Fruit fly (Drosophila melanogaster) whole organism, prepupa: ENCODE results near the gene GluRIID.
A peak's percentile ranks its signal among the peaks of the same experiment; 100 is the strongest.

Experiments used
- CG11902 ChIP-seq: fragments of 200-800 bp; sonication (Bioruptor generic); optimal IDR thresholded peaks from 3 replicates; lab custom pipeline; 2016; ENCODE audit warnings: missing biosample characterization, missing genetic modification characterization
- CG15336 ChIP-seq: fragments of 200-800 bp; sonication (Bioruptor generic); IDR thresholded peaks from 2 replicates; pipeline ENCODE4 v1.3.6; 2022; ENCODE audit warnings: missing biosample characterization, missing genetic modification characterization
- CG32006 ChIP-seq: fragments of 200-800 bp; sonication (Bioruptor generic); optimal IDR thresholded peaks from 3 replicates; lab custom pipeline; 2017; ENCODE audit warnings: missing biosample characterization, mild to moderate bottlenecking, missing genetic modification characterization
- CG3919 ChIP-seq: fragments of 200-800 bp; sonication (Bioruptor generic); optimal IDR thresholded peaks from 3 replicates; lab custom pipeline; 2016; ENCODE audit warnings: missing biosample characterization, missing genetic modification characterization
- CG6163 ChIP-seq: fragments of 200-800 bp; sonication (Bioruptor generic); IDR thresholded peaks from 3 replicates; pipeline ENCODE4 v1.3.6; 2022; ENCODE audit warnings: missing biosample characterization, missing genetic modification characterization
- CG6276 ChIP-seq: fragments of 200-800 bp; sonication (Bioruptor generic); optimal IDR thresholded peaks from 2 replicates; lab custom pipeline; 2017; ENCODE audit warnings: missing biosample characterization, mild to moderate bottlenecking, missing genetic modification characterization
- CG7368 ChIP-seq: fragments of 200-800 bp; sonication (Bioruptor generic); optimal IDR thresholded peaks from 3 replicates; lab custom pipeline; 2016; ENCODE audit warnings: missing biosample characterization, missing genetic modification characterization
- CG8119 ChIP-seq: fragments of 200-800 bp; sonication (Bioruptor generic); IDR thresholded peaks from 3 replicates; pipeline ENCODE4 v1.3.6; 2022; ENCODE audit warnings: missing biosample characterization, missing genetic modification characterization
- CG8319 ChIP-seq: fragments of 200-800 bp; sonication (Bioruptor generic); optimal IDR thresholded peaks from 3 replicates; lab custom pipeline; 2016; ENCODE audit warnings: missing biosample characterization, missing genetic modification characterization
- CG9139 ChIP-seq: fragments of 200-800 bp; sonication (Bioruptor generic); optimal IDR thresholded peaks from 3 replicates; lab custom pipeline; 2017; ENCODE audit warnings: missing biosample characterization, mild to moderate bottlenecking, missing genetic modification characterization
- Ets96B ChIP-seq: fragments of 200-800 bp; optimal IDR thresholded peaks from 2 replicates; lab custom pipeline; 2019; ENCODE audit warnings: missing biosample characterization, mild to moderate bottlenecking, missing genetic modification characterization, moderate library complexity
- Gug ChIP-seq: fragments of 200-800 bp; sonication (Bioruptor generic); IDR thresholded peaks from 2 replicates; pipeline ENCODE4 v1.3.6; 2022; ENCODE audit warnings: missing biosample characterization, missing genetic modification characterization
- Hr39 ChIP-seq: fragments of 200-800 bp; sonication (Bioruptor generic); optimal IDR thresholded peaks from 2 replicates; lab custom pipeline; 2016; ENCODE audit warnings: missing biosample characterization, missing genetic modification characterization
- Hr4 ChIP-seq: fragments of 200-800 bp; sonication (Bioruptor generic); optimal IDR thresholded peaks from 3 replicates; lab custom pipeline; 2016; ENCODE audit warnings: missing biosample characterization, missing genetic modification characterization
- Smox ChIP-seq: fragments of 200-800 bp; sonication (Bioruptor generic); optimal IDR thresholded peaks from 3 replicates; lab custom pipeline; 2016; ENCODE audit warnings: missing biosample characterization, missing genetic modification characterization
- Sox102F ChIP-seq: fragments of 200-800 bp; sonication (Bioruptor generic); optimal IDR thresholded peaks from 2 replicates; lab custom pipeline; 2016; ENCODE audit warnings: missing biosample characterization, mild to moderate bottlenecking, missing genetic modification characterization
- cyc ChIP-seq: fragments of 200-800 bp; sonication (Bioruptor generic); optimal IDR thresholded peaks from 3 replicates; lab custom pipeline; 2016; ENCODE audit warnings: missing biosample characterization, missing genetic modification characterization
- dac ChIP-seq: fragments of 200-800 bp; sonication (Bioruptor generic); optimal IDR thresholded peaks from 2 replicates; lab custom pipeline; 2017; ENCODE audit warnings: missing biosample characterization, mild to moderate bottlenecking, missing genetic modification characterization
- eg ChIP-seq: fragments of 200-800 bp; sonication (Bioruptor generic); IDR thresholded peaks from 3 replicates; pipeline ENCODE4 v1.3.6; 2022; ENCODE audit warnings: missing biosample characterization, missing genetic modification characterization
- esn ChIP-seq: fragments of 200-800 bp; sonication (Bioruptor generic); optimal IDR thresholded peaks from 2 replicates; lab custom pipeline; 2016; ENCODE audit warnings: missing biosample characterization, mild to moderate bottlenecking, missing genetic modification characterization, moderate library complexity
- fd59A ChIP-seq: fragments of 200-800 bp; sonication (Bioruptor generic); optimal IDR thresholded peaks from 2 replicates; lab custom pipeline; 2017; ENCODE audit warnings: missing biosample characterization, mild to moderate bottlenecking, missing genetic modification characterization, missing genetic modification reagents
- fd85E ChIP-seq: fragments of 200-800 bp; sonication (Bioruptor generic); optimal IDR thresholded peaks from 3 replicates; lab custom pipeline; 2016; ENCODE audit warnings: missing biosample characterization, missing genetic modification characterization
- lz ChIP-seq: fragments of 200-800 bp; sonication (Bioruptor generic); optimal IDR thresholded peaks from 3 replicates; lab custom pipeline; 2016; ENCODE audit warnings: missing biosample characterization, missing genetic modification characterization
- pdm3 ChIP-seq: fragments of 200-800 bp; sonication (Bioruptor generic); optimal IDR thresholded peaks from 3 replicates; lab custom pipeline; 2016; ENCODE audit warnings: missing biosample characterization, missing genetic modification characterization
- svp ChIP-seq: fragments of 200-800 bp; sonication (Bioruptor generic); peaks from one replicate; lab custom pipeline; 2016; ENCODE audit warnings: missing biosample characterization, missing genetic modification characterization
- topi ChIP-seq: fragments of 200-800 bp; sonication (Bioruptor generic); optimal IDR thresholded peaks from 3 replicates; lab custom pipeline; 2016; ENCODE audit warnings: missing biosample characterization, missing genetic modification characterization

Gene GluRIID

DNA sequence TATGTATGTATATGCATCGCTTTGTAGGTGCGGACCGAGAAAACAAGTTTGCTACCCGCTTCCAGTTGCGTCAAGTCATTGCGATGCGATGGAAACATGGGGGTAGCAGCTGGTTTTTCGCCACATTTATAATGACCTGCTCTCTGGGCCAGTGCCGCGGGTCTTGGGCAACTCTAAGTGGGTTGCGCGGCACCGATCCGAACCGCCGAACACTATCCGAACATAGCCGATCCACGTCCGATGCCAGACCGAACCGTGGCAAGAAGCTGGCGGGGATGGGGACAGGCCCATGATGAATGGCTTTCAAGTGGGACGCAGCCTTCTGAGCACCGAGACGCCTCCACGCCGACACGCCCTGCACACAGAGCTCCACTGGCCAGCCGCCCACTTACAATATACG lies 48.2 kb downstream of the GluRIID start (continued):
- TF ChIP-seq fd59A (GFP tag; lab: Kevin White, UChicago): no peak
- no peak for TF ChIP-seq CG32006 (GFP tag; lab: Kevin White, UChicago)
- no peak for TF ChIP-seq Hr39 (GFP tag; lab: Kevin White, UChicago)
- TF ChIP-seq CG11902 (GFP tag; lab: Kevin White, UChicago): no peak
- no peak for TF ChIP-seq Gug (GFP tag; lab: Robert Waterston, UW)
- TF ChIP-seq pdm3 (GFP tag; lab: Kevin White, UChicago): no peak
- TF ChIP-seq CG15336 (GFP tag; lab: Robert Waterston, UW): peak; percentile 45; the same call in 1 of the 2 replicates
- TF ChIP-seq CG8119 (GFP tag; lab: Robert Waterston, UW): peak; percentile 23; the same call in 1 of the 3 replicates
- TF ChIP-seq CG9139 (GFP tag; lab: Kevin White, UChicago): peak; percentile 6
- no peak for TF ChIP-seq lz (GFP tag; lab: Kevin White, UChicago)
- TF ChIP-seq CG6276 (GFP tag; lab: Kevin White, UChicago): peak; percentile 20
- TF ChIP-seq Sox102F: no peak
- TF ChIP-seq eg: no peak
- no peak for TF ChIP-seq topi
- no peak for TF ChIP-seq CG8319 (GFP tag; lab: Kevin White, UChicago)
- TF ChIP-seq Hr4 (GFP tag; lab: Kevin White, UChicago): no peak
- no peak for TF ChIP-seq Smox (GFP tag; lab: Kevin White, UChicago)
- no peak for TF ChIP-seq CG7368
- no peak for TF ChIP-seq fd85E (GFP tag; lab: Kevin White, UChicago)
- TF ChIP-seq CG6163 (GFP tag; lab: Robert Waterston, UW): peak; percentile 56; the same call in 1 of the 3 replicates
- TF ChIP-seq dac (GFP tag; lab: Kevin White, UChicago): no peak
- no peak for TF ChIP-seq Ets96B (tag; lab: Kevin White, UChicago)
- no peak for TF ChIP-seq cyc

- no peak for TF ChIP-seq esn (GFP tag; lab: Kevin White, UChicago)
These were observed 49.7 kb downstream of the GluRIID start for dm6 chr3R:20602599-20602998.

DNA sequence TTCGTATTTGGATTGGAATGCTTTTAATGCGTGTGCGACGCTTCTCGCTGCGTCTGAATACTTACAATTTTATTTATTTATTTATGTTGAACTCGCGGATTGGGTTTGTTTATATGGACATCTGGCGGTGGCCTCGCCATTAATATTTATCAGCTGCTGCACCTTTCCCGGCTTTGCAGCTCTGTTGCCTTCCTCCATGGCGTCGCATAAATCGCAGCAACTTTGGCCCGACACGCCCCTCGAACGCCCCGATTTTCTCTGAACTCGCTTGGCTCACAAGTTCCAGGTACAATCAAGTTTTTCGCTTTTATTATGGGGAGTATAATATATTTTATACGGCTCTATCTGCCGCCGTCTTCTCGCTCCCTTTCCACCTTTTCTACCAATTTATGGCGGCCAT lies 52.1 kb downstream of the GluRIID start:
- TF ChIP-seq svp (GFP tag; lab: Kevin White, UChicago): peak; percentile 72
- TF ChIP-seq CG3919 (GFP tag; lab: Kevin White, UChicago): no peak
